Worm (Caenorhabditis elegans) whole organism, L3 larva: ENCODE results near the gene fbxa-158.
A peak's percentile ranks its signal among the peaks of the same experiment; 100 is the strongest.

Experiments
- R02D3.7 ChIP-seq: fragments of 150-350 bp; optimal IDR thresholded peaks from 2 replicates; lab custom pipeline; 2014; ENCODE audit warnings: missing biosample characterization, missing genetic modification characterization
- ZK546.5 ChIP-seq: sonication (generic microtip); optimal IDR thresholded peaks from 2 replicates; lab custom pipeline; 2017; ENCODE audit warnings: missing biosample characterization, missing genetic modification characterization
- aly-2 ChIP-seq: fragments of 150-350 bp; optimal IDR thresholded peaks from 2 replicates; lab custom pipeline; 2014; ENCODE audit warnings: missing biosample characterization, missing genetic modification characterization
- ama-1 ChIP-seq: fragments of 150-350 bp; optimal IDR thresholded peaks from 2 replicates; lab custom pipeline; 2018
- ceh-16 ChIP-seq: sonication (generic microtip); optimal IDR thresholded peaks from 2 replicates; lab custom pipeline; 2017; ENCODE audit warnings: missing biosample characterization, missing genetic modification characterization
- ceh-28 ChIP-seq: fragments of 150-350 bp; optimal IDR thresholded peaks from 2 replicates; lab custom pipeline; 2014; ENCODE audit warnings: missing biosample characterization, missing genetic modification reagents, missing genetic modification characterization
- ceh-82 ChIP-seq: fragments of 150-350 bp; optimal IDR thresholded peaks from 2 replicates; lab custom pipeline; 2014; ENCODE audit warnings: missing biosample characterization, missing genetic modification characterization
- daf-12 ChIP-seq: fragments of 150-350 bp; optimal IDR thresholded peaks from 2 replicates; lab custom pipeline; 2014; ENCODE audit warnings: missing biosample characterization, missing genetic modification reagents, missing genetic modification characterization
- egl-27 ChIP-seq: sonication (generic microtip); optimal IDR thresholded peaks from 4 replicates; lab custom pipeline; 2017; ENCODE audit warnings: missing biosample characterization, missing genetic modification reagents, missing genetic modification characterization
- egl-5 ChIP-seq: fragments of 150-350 bp; optimal IDR thresholded peaks from 2 replicates; lab custom pipeline; 2017; ENCODE audit warnings: missing biosample characterization, missing genetic modification reagents, missing genetic modification characterization, inconsistent platforms
- elt-2 ChIP-seq: sonication (generic microtip); optimal IDR thresholded peaks from 2 replicates; lab custom pipeline; 2016; ENCODE audit warnings: missing genetic modification reagents, mild to moderate bottlenecking, missing genetic modification characterization, missing compliant biosample characterization
- elt-3 ChIP-seq, 3 experiments: fragments of 150-350 bp in 1 of 3; sonication (generic microtip) in 2 of 3; optimal IDR thresholded peaks; 2 replicates in 2 of 3; 4 replicates in 1 of 3; lab custom pipeline; 2014 to 2017; ENCODE audit warnings: missing biosample characterization in 3 of 3, missing genetic modification characterization in 3 of 3
- fkh-2 ChIP-seq: fragments of 150-350 bp; optimal IDR thresholded peaks from 2 replicates; lab custom pipeline; 2014; ENCODE audit warnings: missing biosample characterization, missing genetic modification reagents, missing genetic modification characterization
- fos-1 ChIP-seq: fragments of 150-350 bp; optimal IDR thresholded peaks from 2 replicates; lab custom pipeline; 2014; ENCODE audit warnings: missing biosample characterization, missing genetic modification characterization
- hmg-11 ChIP-seq: sonication (generic microtip); optimal IDR thresholded peaks from 2 replicates; lab custom pipeline; 2016; ENCODE audit warnings: missing genetic modification characterization, missing compliant biosample characterization
- jun-1 ChIP-seq: fragments of 150-350 bp; optimal IDR thresholded peaks from 2 replicates; lab custom pipeline; 2014; ENCODE audit warnings: missing biosample characterization, missing genetic modification reagents, missing genetic modification characterization
- lin-39 ChIP-seq: fragments of 150-350 bp; optimal IDR thresholded peaks from 2 replicates; lab custom pipeline; 2018; ENCODE audit warnings: missing biosample characterization, missing genetic modification reagents, missing genetic modification characterization
- mdl-1 ChIP-seq: fragments of 150-350 bp; optimal IDR thresholded peaks from 2 replicates; lab custom pipeline; 2014; ENCODE audit warnings: missing biosample characterization, missing genetic modification characterization
- nhr-11 ChIP-seq: fragments of 150-350 bp; optimal IDR thresholded peaks from 2 replicates; lab custom pipeline; 2014; ENCODE audit warnings: missing biosample characterization, missing genetic modification characterization
- nhr-25 ChIP-seq: sonication (generic microtip); optimal IDR thresholded peaks from 2 replicates; lab custom pipeline; 2017; ENCODE audit warnings: missing biosample characterization, missing genetic modification characterization
- nhr-28 ChIP-seq: fragments of 150-350 bp; optimal IDR thresholded peaks from 2 replicates; lab custom pipeline; 2014; ENCODE audit warnings: missing biosample characterization, missing genetic modification characterization
- nhr-67 ChIP-seq: fragments of 150-350 bp; optimal IDR thresholded peaks from 2 replicates; lab custom pipeline; 2014; ENCODE audit warnings: missing biosample characterization, missing genetic modification characterization
- pha-4 ChIP-seq: fragments of 150-350 bp; optimal IDR thresholded peaks from 2 replicates; lab custom pipeline; 2014; ENCODE audit warnings: missing biosample characterization, missing genetic modification reagents, missing genetic modification characterization
- pqm-1 ChIP-seq: fragments of 150-350 bp; optimal IDR thresholded peaks from 2 replicates; lab custom pipeline; 2017; ENCODE audit warnings: missing biosample characterization, missing genetic modification characterization, inconsistent platforms
- snpc-4 ChIP-seq: fragments of 150-350 bp; optimal IDR thresholded peaks from 2 replicates; lab custom pipeline; 2014; ENCODE audit warnings: missing biosample characterization, missing genetic modification characterization
- tbx-2 ChIP-seq: sonication (generic microtip); optimal IDR thresholded peaks from 2 replicates; lab custom pipeline; 2016; ENCODE audit warnings: mild to moderate bottlenecking, missing genetic modification characterization, missing compliant biosample characterization
- unc-39 ChIP-seq: sonication (generic microtip); optimal IDR thresholded peaks from 4 replicates; lab custom pipeline; 2017; ENCODE audit warnings: missing biosample characterization, missing genetic modification characterization
- unc-62 ChIP-seq: fragments of 150-350 bp; sonication (generic microtip); optimal IDR thresholded peaks from 4 replicates; lab custom pipeline; 2014; ENCODE audit warnings: missing biosample characterization, missing genetic modification reagents, missing genetic modification characterization

Gene fbxa-158

DNA sequence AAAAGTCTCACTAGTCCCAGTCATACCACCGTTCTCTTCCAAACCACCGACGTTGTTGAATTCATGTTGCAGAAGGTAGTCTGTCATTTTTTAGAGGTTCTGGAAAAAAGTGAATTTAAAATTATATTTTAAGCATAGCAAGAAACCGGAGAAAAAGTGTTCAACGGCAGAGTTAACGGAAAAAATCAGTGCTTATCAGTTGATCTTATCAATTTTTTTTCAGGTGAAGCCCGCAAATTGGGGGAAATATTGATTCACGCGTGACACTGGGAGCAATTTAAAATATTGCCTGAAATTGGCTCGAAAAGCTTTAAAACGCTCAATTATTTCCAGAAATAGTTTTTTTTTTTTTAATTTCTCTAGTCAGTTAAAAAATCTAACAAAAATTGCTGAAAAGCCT is 41.2 kb downstream of the fbxa-158 start, which contains the start of gene math-38:
math-38 (minus strand) TSS at position 101 of the 400 bp plus-strand sequence.
- TF ChIP-seq elt-2 (tag; lab: Kevin White, UChicago) (peak; percentile 56), daf-12 (tag; lab: Kevin White, UChicago) (no peak), R02D3.7 (tag; lab: Kevin White, UChicago) (no peak), ceh-82 (no peak), egl-27 (no peak)

DNA sequence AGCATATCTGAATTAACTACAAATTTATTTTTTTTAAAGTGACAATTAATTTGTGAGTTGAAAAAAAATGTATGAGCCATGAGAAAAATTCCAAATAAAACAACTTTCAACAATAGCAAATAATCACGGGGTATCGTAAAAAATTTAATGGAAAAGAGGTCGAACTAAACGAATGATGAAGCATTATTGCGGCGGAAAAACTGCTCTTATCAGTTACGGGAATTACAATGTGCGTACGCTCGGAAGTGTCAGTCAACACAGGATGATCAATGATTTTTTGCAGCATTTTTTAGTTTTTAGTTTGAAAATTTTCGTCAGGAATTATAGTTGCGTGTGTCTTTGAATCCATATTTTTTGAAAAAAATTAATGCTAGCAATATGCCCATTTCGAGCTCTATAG is 44.3 kb downstream of the fbxa-158 start:
- no peak for TF ChIP-seq ZK546.5 (tag; lab: Kevin White, UChicago)
- TF ChIP-seq nhr-11 (tag; lab: Kevin White, UChicago) = no peak
- TF ChIP-seq jun-1 (tag; lab: Kevin White, UChicago) = peak; percentile 21
- TF ChIP-seq elt-2 (tag; lab: Kevin White, UChicago) = peak; percentile 82
- TF ChIP-seq pqm-1 = peak; percentile 68

DNA sequence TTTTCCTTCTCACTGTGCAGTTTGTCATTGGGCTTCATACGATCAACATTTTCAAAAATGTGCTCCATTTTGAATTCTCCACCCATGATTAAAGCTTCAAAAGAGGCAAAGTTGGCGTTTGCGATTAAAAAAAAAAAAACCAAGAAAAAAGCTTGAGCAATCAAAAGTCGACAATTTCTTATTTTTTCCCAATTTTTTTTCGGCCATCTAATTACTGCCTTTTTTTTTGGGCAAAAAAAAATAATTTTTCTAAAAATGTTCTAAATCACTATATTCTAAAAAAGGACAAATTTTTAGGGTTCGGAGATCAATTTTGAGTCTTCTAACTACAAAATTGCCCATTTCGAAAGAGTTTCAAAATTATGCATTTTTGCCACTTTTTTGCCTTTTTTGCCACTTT is 45.0 kb downstream of the fbxa-158 start, which contains the start of gene K05F6.10:
K05F6.10 (minus strand) TSS at position 101 of the 400 bp plus-strand sequence.
- TF ChIP-seq fos-1 = no peak
- TF ChIP-seq ZK546.5 (tag; lab: Kevin White, UChicago) = no peak
- no peak for TF ChIP-seq lin-39
- no peak for TF ChIP-seq unc-39
- no peak for TF ChIP-seq aly-2 (tag; lab: Kevin White, UChicago)
- TF ChIP-seq nhr-67 (tag; lab: Kevin White, UChicago) = no peak
- TF ChIP-seq elt-3 (tag; optimal IDR thresholded peaks at IDR 0.05; lab: Kevin White, UChicago) = no peak

DNA sequence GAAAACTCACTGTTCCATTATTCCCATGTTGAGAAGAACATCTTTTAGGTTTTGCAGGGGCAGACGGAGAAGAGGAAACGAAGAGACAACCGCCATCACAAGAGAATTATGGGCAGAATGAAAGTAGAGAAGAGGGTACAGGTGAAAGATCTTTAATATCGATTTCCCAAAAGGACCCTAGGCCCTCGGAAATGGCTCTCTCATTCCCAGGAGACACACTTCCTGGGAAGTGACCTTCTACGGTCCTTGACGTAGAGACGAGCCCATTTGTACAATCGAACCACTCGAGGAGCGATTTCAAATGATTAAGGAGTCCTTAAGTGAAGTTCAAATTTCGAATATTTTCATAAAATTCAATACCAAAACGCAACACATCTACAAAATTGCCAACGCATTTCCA is 50.0 kb downstream of the fbxa-158 start, which contains the start of gene fbxb-46:
fbxb-46 (minus strand) TSS at position 101 of the 400 bp plus-strand sequence.
- TF ChIP-seq hmg-11 (tag; lab: Kevin White, UChicago) (no peak), snpc-4 (tag; lab: Kevin White, UChicago) (no peak), unc-62 (GFP tag; lab: Kevin White, UChicago) (no peak), elt-2 (tag; lab: Kevin White, UChicago) (no peak), nhr-28 (tag; lab: Kevin White, UChicago) (no peak), tbx-2 (tag; lab: Kevin White, UChicago) (no peak), nhr-25 (no peak), nhr-67 (tag; lab: Kevin White, UChicago) (no peak), aly-2 (tag; lab: Kevin White, UChicago) (no peak), jun-1 (tag; lab: Kevin White, UChicago) (no peak), ama-1 (lab: Kevin White, UChicago) (no peak), egl-5 (no peak), ceh-28 (tag; lab: Kevin White, UChicago) (no peak), mdl-1 (tag; lab: Kevin White, UChicago) (no peak), ceh-16 (no peak), fkh-2 (tag; lab: Kevin White, UChicago) (no peak), pha-4 (tag; lab: Kevin White, UChicago) (no peak)
- TF ChIP-seq, all 47 proteins: peak for 0
